Fruit fly (Drosophila melanogaster) whole organism, embryonic: ENCODE measurements around the gene feo.

Experiments
- Ada2b ChIP-seq: fragments of 200-800 bp; sonication (Bioruptor generic); IDR thresholded peaks from 2 replicates; pipeline ENCODE4 v1.3.6; 2022; ENCODE audit warnings: missing biosample characterization, missing genetic modification characterization
- CG10462 ChIP-seq: fragments of 200-800 bp; sonication (Bioruptor generic); optimal IDR thresholded peaks from 2 replicates; lab custom pipeline; 2016; ENCODE audit warnings: missing biosample characterization, missing genetic modification characterization
- CG11247 ChIP-seq: fragments of 200-800 bp; sonication (Bioruptor generic); IDR thresholded peaks from 2 replicates; pipeline ENCODE4 v1.3.6; 2022; ENCODE audit warnings: missing biosample characterization, missing genetic modification characterization
- CG11560 ChIP-seq: fragments of 200-800 bp; sonication (Bioruptor generic); IDR thresholded peaks from 3 replicates; pipeline ENCODE4 v1.3.6; 2022; ENCODE audit warnings: missing biosample characterization, missing genetic modification characterization
- CG12236 ChIP-seq: fragments of 200-800 bp; sonication (Bioruptor generic); optimal IDR thresholded peaks from 2 replicates; lab custom pipeline; 2016; ENCODE audit warnings: missing biosample characterization, missing genetic modification characterization
- CG14050 ChIP-seq: fragments of 200-800 bp; sonication (Bioruptor generic); IDR thresholded peaks from 3 replicates; pipeline ENCODE4 v1.3.6; 2022; ENCODE audit warnings: missing biosample characterization, missing genetic modification characterization
- CG14860 ChIP-seq: fragments of 200-800 bp; sonication (Bioruptor generic); IDR thresholded peaks from 3 replicates; pipeline ENCODE4 v1.3.6; 2022; ENCODE audit warnings: missing biosample characterization, missing genetic modification characterization; ENCODE audit not compliant: partially characterized antibody
- CG1603 ChIP-seq: fragments of 200-800 bp; sonication (Bioruptor generic); optimal IDR thresholded peaks from 2 replicates; lab custom pipeline; 2019; ENCODE audit warnings: missing biosample characterization, mild to moderate bottlenecking, missing genetic modification characterization, moderate library complexity
- CG16779 ChIP-seq: fragments of 200-800 bp; sonication (Bioruptor generic); IDR thresholded peaks from 2 replicates; pipeline ENCODE4 v1.3.6; 2022; ENCODE audit warnings: missing biosample characterization, missing genetic modification characterization
- CG17328 ChIP-seq: fragments of 200-800 bp; sonication (Bioruptor generic); IDR thresholded peaks from 2 replicates; pipeline ENCODE4 v1.3.6; 2022; ENCODE audit warnings: missing biosample characterization, missing genetic modification characterization
- CG17912 ChIP-seq: fragments of 200-800 bp; sonication (Bioruptor generic); optimal IDR thresholded peaks from 2 replicates; lab custom pipeline; 2018; ENCODE audit warnings: missing biosample characterization, mild to moderate bottlenecking, missing genetic modification characterization
- CG2889 ChIP-seq: fragments of 200-800 bp; sonication (Bioruptor generic); IDR thresholded peaks from 3 replicates; pipeline ENCODE4 v1.3.6; 2022; ENCODE audit warnings: missing biosample characterization, missing genetic modification characterization
- CG34224 ChIP-seq: fragments of 200-800 bp; sonication (Bioruptor generic); IDR thresholded peaks from 3 replicates; pipeline ENCODE4 v1.3.6; 2022; ENCODE audit warnings: missing biosample characterization, missing genetic modification characterization; ENCODE audit not compliant: partially characterized antibody
- CG3847 ChIP-seq: fragments of 200-800 bp; sonication (Bioruptor generic); IDR thresholded peaks from 2 replicates; pipeline ENCODE4 v1.3.6; 2022; ENCODE audit warnings: missing biosample characterization, missing genetic modification characterization
- CG6689 ChIP-seq: fragments of 200-800 bp; sonication (Bioruptor generic); IDR thresholded peaks from 2 replicates; pipeline ENCODE4 v1.3.6; 2022; ENCODE audit warnings: missing biosample characterization, missing genetic modification characterization
- CG6791 ChIP-seq: fragments of 200-800 bp; sonication (Bioruptor generic); IDR thresholded peaks from 3 replicates; pipeline ENCODE4 v1.3.6; 2022; ENCODE audit warnings: missing biosample characterization, missing genetic modification characterization; ENCODE audit not compliant: partially characterized antibody
- CG6854 ChIP-seq: fragments of 200-800 bp; sonication (Bioruptor generic); optimal IDR thresholded peaks from 3 replicates; lab custom pipeline; 2017; ENCODE audit warnings: missing biosample characterization, mild to moderate bottlenecking, missing genetic modification characterization
- CG7963 ChIP-seq: fragments of 200-800 bp; sonication (Bioruptor generic); IDR thresholded peaks from 3 replicates; pipeline ENCODE4 v1.3.6; 2022; ENCODE audit warnings: missing biosample characterization, missing genetic modification characterization; ENCODE audit not compliant: partially characterized antibody
- CG9215 ChIP-seq: fragments of 200-800 bp; sonication (Bioruptor generic); IDR thresholded peaks from 2 replicates; pipeline ENCODE4 v1.3.6; 2022; ENCODE audit warnings: missing biosample characterization, missing genetic modification characterization
- CG9437 ChIP-seq: fragments of 200-800 bp; sonication (Bioruptor generic); optimal IDR thresholded peaks from 2 replicates; lab custom pipeline; 2018; ENCODE audit warnings: missing biosample characterization, mild to moderate bottlenecking, missing genetic modification characterization
- CG9797 ChIP-seq: fragments of 200-800 bp; sonication (Bioruptor generic); optimal IDR thresholded peaks from 3 replicates; lab custom pipeline; 2018; ENCODE audit warnings: missing biosample characterization, mild to moderate bottlenecking, missing genetic modification characterization
- Dad ChIP-seq: fragments of 200-800 bp; sonication (Bioruptor generic); optimal IDR thresholded peaks from 3 replicates; lab custom pipeline; 2016; ENCODE audit warnings: missing biosample characterization, missing genetic modification characterization
- Dbx ChIP-seq: fragments of 200-800 bp; sonication (Bioruptor generic); IDR thresholded peaks from 3 replicates; pipeline ENCODE4 v1.3.6; 2022; ENCODE audit warnings: missing biosample characterization, missing genetic modification characterization
- Ets97D ChIP-seq: fragments of 200-800 bp; sonication (Bioruptor generic); optimal IDR thresholded peaks from 3 replicates; lab custom pipeline; 2016; ENCODE audit warnings: missing biosample characterization, missing genetic modification characterization
- GATAe ChIP-seq: fragments of 200-800 bp; sonication (Bioruptor generic); conservative IDR thresholded peaks from 2 replicates; pipeline ENCODE4 v1.3.6; 2022; ENCODE audit warnings: missing biosample characterization, missing genetic modification characterization
- H15 ChIP-seq: fragments of 200-800 bp; sonication (Bioruptor generic); IDR thresholded peaks from 3 replicates; pipeline ENCODE4 v1.3.6; 2022; ENCODE audit warnings: missing biosample characterization, missing genetic modification characterization
- Hr78 ChIP-seq, 2 experiments: fragments of 200-800 bp in 1 of 2; fragments of >200 bp in 1 of 2; sonication (Bioruptor generic) in 1 of 2; optimal IDR thresholded peaks; 2 replicates each; lab custom pipeline; 2017 to 2019; ENCODE audit warnings: missing biosample characterization in 2 of 2, missing genetic modification characterization in 2 of 2, mild to moderate bottlenecking in 1 of 2, moderate library complexity in 1 of 2
- Lpt ChIP-seq: fragments of >200 bp; optimal IDR thresholded peaks from 2 replicates; lab custom pipeline; 2018; ENCODE audit warnings: missing biosample characterization, missing genetic modification characterization
- Sox100B ChIP-seq: fragments of 200-800 bp; sonication (Bioruptor generic); optimal IDR thresholded peaks from 3 replicates; lab custom pipeline; 2018; ENCODE audit warnings: missing biosample characterization, mild to moderate bottlenecking, missing genetic modification characterization
- Sry-δ ChIP-seq: fragments of 200-800 bp; sonication (Bioruptor generic); optimal IDR thresholded peaks from 2 replicates; lab custom pipeline; 2016; ENCODE audit warnings: missing biosample characterization, missing genetic modification characterization
- Taf1 ChIP-seq: fragments of 200-800 bp; sonication (Bioruptor generic); IDR thresholded peaks from 2 replicates; pipeline ENCODE4 v1.3.6; 2022; ENCODE audit warnings: missing biosample characterization, missing genetic modification characterization
- br ChIP-seq: fragments of >200 bp; optimal IDR thresholded peaks from 2 replicates; lab custom pipeline; 2017
- caup ChIP-seq: fragments of 200-800 bp; sonication (Bioruptor generic); optimal IDR thresholded peaks from 3 replicates; lab custom pipeline; 2017; ENCODE audit warnings: missing biosample characterization, mild to moderate bottlenecking, missing genetic modification characterization, moderate library complexity; ENCODE audit not compliant: severe bottlenecking
- chn ChIP-seq: fragments of 200-800 bp; sonication (Bioruptor generic); optimal IDR thresholded peaks from 2 replicates; lab custom pipeline; 2016; ENCODE audit warnings: missing biosample characterization, missing genetic modification characterization
- da ChIP-seq: fragments of 200-800 bp; sonication (Bioruptor generic); optimal IDR thresholded peaks from 2 replicates; lab custom pipeline; 2016; ENCODE audit warnings: missing biosample characterization, missing genetic modification characterization
- dimm ChIP-seq: fragments of 200-800 bp; sonication (Bioruptor generic); IDR thresholded peaks from 2 replicates; pipeline ENCODE4 v1.3.6; 2022; ENCODE audit warnings: missing biosample characterization, missing genetic modification characterization
- ewg ChIP-seq: fragments of 200-800 bp; sonication (Bioruptor generic); optimal IDR thresholded peaks from 3 replicates; lab custom pipeline; 2017; ENCODE audit warnings: mild to moderate bottlenecking, missing biosample characterization, missing genetic modification reagents, missing genetic modification characterization
- fd102C ChIP-seq: fragments of 200-800 bp; sonication (Bioruptor generic); optimal IDR thresholded peaks from 2 replicates; lab custom pipeline; 2018; ENCODE audit warnings: missing biosample characterization, mild to moderate bottlenecking, missing genetic modification characterization, moderate library complexity
- fru ChIP-seq: fragments of >200 bp; optimal IDR thresholded peaks from 2 replicates; lab custom pipeline; 2017
- fu2 ChIP-seq: fragments of 200-800 bp; sonication (Bioruptor generic); optimal IDR thresholded peaks from 2 replicates; lab custom pipeline; 2016; ENCODE audit warnings: missing biosample characterization, missing genetic modification characterization
- grau ChIP-seq: fragments of 200-800 bp; optimal IDR thresholded peaks from 3 replicates; lab custom pipeline; 2019; ENCODE audit warnings: missing biosample characterization, mild to moderate bottlenecking, missing genetic modification characterization, moderate library complexity
- gro ChIP-seq: fragments of 200-800 bp; sonication (Bioruptor generic); optimal IDR thresholded peaks from 2 replicates; lab custom pipeline; 2016; ENCODE audit warnings: missing biosample characterization, missing genetic modification characterization
- hkb ChIP-seq, 2 experiments: fragments of 200-800 bp in 1 of 2; fragments of >200 bp in 1 of 2; sonication (Bioruptor generic) in 1 of 2; IDR thresholded peaks in 1 of 2; optimal IDR thresholded peaks in 1 of 2; 2 replicates each; pipeline versions ENCODE4 v1.3.6 to Lab custom; 2017 to 2022; ENCODE audit warnings: missing biosample characterization in 1 of 2, missing genetic modification characterization in 1 of 2
- inv ChIP-seq: fragments of 200-800 bp; sonication (Bioruptor generic); IDR thresholded peaks from 2 replicates; pipeline ENCODE4 v1.3.6; 2022; ENCODE audit warnings: missing biosample characterization, missing genetic modification characterization; ENCODE audit not compliant: partially characterized antibody
- jumu ChIP-seq: fragments of 200-800 bp; sonication (Bioruptor generic); optimal IDR thresholded peaks from 3 replicates; lab custom pipeline; 2016; ENCODE audit warnings: missing biosample characterization, missing genetic modification characterization
- pita ChIP-seq: fragments of 200-800 bp; sonication (Bioruptor generic); optimal IDR thresholded peaks from 2 replicates; lab custom pipeline; 2017; ENCODE audit warnings: missing biosample characterization, mild to moderate bottlenecking, missing genetic modification characterization
- pzg ChIP-seq: fragments of 200-800 bp; sonication (Bioruptor generic); optimal IDR thresholded peaks from 3 replicates; lab custom pipeline; 2018; ENCODE audit warnings: missing biosample characterization, mild to moderate bottlenecking, missing genetic modification characterization, moderate library complexity
- sima ChIP-seq: fragments of 200-800 bp; sonication (Bioruptor generic); optimal IDR thresholded peaks from 2 replicates; lab custom pipeline; 2016; ENCODE audit warnings: missing biosample characterization, missing genetic modification characterization
- sug ChIP-seq: fragments of 200-800 bp; optimal IDR thresholded peaks from 2 replicates; lab custom pipeline; 2019; ENCODE audit warnings: missing biosample characterization, mild to moderate bottlenecking, missing genetic modification characterization, moderate library complexity
- vvl ChIP-seq: fragments of 200-800 bp; sonication (Bioruptor generic); IDR thresholded peaks from 2 replicates; pipeline ENCODE4 v1.3.6; 2022; ENCODE audit warnings: missing biosample characterization, missing genetic modification characterization

Gene feo

dm6 chrX:10825349-10826129, 29.1 kb downstream of the feo start (continued):
- TF ChIP-seq CG7963 (GFP tag; lab: Robert Waterston, UW) (no peak), da (no peak), CG16779 (GFP tag; lab: Robert Waterston, UW) (no peak), grau (tag; lab: Kevin White, UChicago) (peak; percentile 52), CG34224 (GFP tag; lab: Robert Waterston, UW) (no peak), fd102C (GFP tag; lab: Kevin White, UChicago) (no peak), CG9215 (GFP tag; lab: Robert Waterston, UW) (no peak), hkb (optimal IDR thresholded peaks at IDR 0.05; lab: Kevin White, UChicago) (no peak), hkb (GFP tag; IDR thresholded peaks at IDR 0.05; lab: Robert Waterston, UW) (no peak; the same call in 1 of the 2 replicates), sug (tag; lab: Kevin White, UChicago) (no peak), gro (no peak), Sry-δ (GFP tag; lab: Kevin White, UChicago) (no peak), Hr78 (GFP tag; optimal IDR thresholded peaks at IDR 0.05; lab: Kevin White, UChicago) (no peak), CG3847 (GFP tag; lab: Robert Waterston, UW) (no peak), CG17912 (GFP tag; lab: Kevin White, UChicago) (no peak), jumu (GFP tag; lab: Kevin White, UChicago) (peak; percentile 31), CG2889 (GFP tag; lab: Robert Waterston, UW) (no peak), sima (no peak), Sox100B (GFP tag; lab: Kevin White, UChicago) (peak; percentile 5), CG1603 (tag; lab: Kevin White, UChicago) (peak; percentile 68), CG12236 (no peak), CG9797 (GFP tag; lab: Kevin White, UChicago) (no peak), fru (lab: Kevin White, UChicago) (no peak), dimm (GFP tag; lab: Robert Waterston, UW) (no peak), CG14050 (GFP tag; lab: Robert Waterston, UW) (no peak), Dad (GFP tag; lab: Kevin White, UChicago) (no peak), pita (GFP tag; lab: Kevin White, UChicago) (no peak), CG6791 (no peak), H15 (GFP tag; lab: Robert Waterston, UW) (no peak), Lpt (no peak), CG6689 (GFP tag; lab: Robert Waterston, UW) (peak; percentile 30; the same call in 1 of the 2 replicates), CG9437 (GFP tag; lab: Kevin White, UChicago) (no peak), ewg (GFP tag; lab: Kevin White, UChicago) (peak; percentile 24), caup (GFP tag; lab: Kevin White, UChicago) (no peak), CG10462 (GFP tag; lab: Kevin White, UChicago) (no peak), chn (GFP tag; lab: Kevin White, UChicago) (no peak), Taf1 (no peak), Dbx (GFP tag; lab: Robert Waterston, UW) (no peak), Ada2b (GFP tag; lab: Robert Waterston, UW) (no peak), CG6854 (GFP tag; lab: Kevin White, UChicago) (no peak), CG11247 (no peak), vvl (GFP tag; lab: Robert Waterston, UW) (peak; percentile 63), CG14860 (GFP tag; lab: Robert Waterston, UW) (no peak), fu2 (no peak), pzg (no peak), br (lab: Kevin White, UChicago) (no peak), CG11560 (tag; lab: Robert Waterston, UW) (no peak), Ets97D (GFP tag; lab: Kevin White, UChicago) (no peak), GATAe (GFP tag; lab: Robert Waterston, UW) (no peak), inv (GFP tag; lab: Robert Waterston, UW) (no peak), CG17328 (GFP tag; lab: Robert Waterston, UW) (peak; percentile 57; the same call in 1 of the 2 replicates)
